Worm (Caenorhabditis elegans) whole organism, young adult: ENCODE measurements around the gene arrd-8.

Experiments
- F23B12.7 ChIP-seq: sonication (generic microtip); optimal IDR thresholded peaks from 2 replicates; lab custom pipeline; 2017; ENCODE audit warnings: missing genetic modification characterization, mild to moderate bottlenecking, missing compliant biosample characterization, antibody characterized with exemption, moderate library complexity; ENCODE audit not compliant: insufficient read depth
- F39B2.1 ChIP-seq: fragments of 200-800 bp; sonication (Bioruptor generic); IDR thresholded peaks from 2 replicates; pipeline ENCODE4 v1.3.6; 2022; ENCODE audit warnings: missing genetic modification reagents, missing genetic modification characterization, missing compliant biosample characterization
- F55B11.4 ChIP-seq: sonication (generic microtip); optimal IDR thresholded peaks from 2 replicates; lab custom pipeline; 2016; ENCODE audit warnings: missing compliant biosample characterization, missing genetic modification characterization, borderline replicate concordance; ENCODE audit not compliant: insufficient read depth
- F57C9.4 ChIP-seq: sonication (generic microtip); optimal IDR thresholded peaks from 2 replicates; lab custom pipeline; 2017; ENCODE audit warnings: mild to moderate bottlenecking, missing genetic modification characterization, missing compliant biosample characterization
- K12H6.12 ChIP-seq: fragments of 200-800 bp; sonication (Bioruptor generic); optimal IDR thresholded peaks from 2 replicates; lab custom pipeline; 2018; ENCODE audit warnings: mild to moderate bottlenecking, missing genetic modification characterization, missing compliant biosample characterization
- Y53G8AR.9 ChIP-seq: fragments of 200-800 bp; sonication (Bioruptor generic); conservative IDR thresholded peaks from 2 replicates; pipeline ENCODE4 v1.3.6; 2022; ENCODE audit warnings: missing genetic modification reagents, missing genetic modification characterization, missing compliant biosample characterization
- Y79H2A.3 ChIP-seq: fragments of 200-800 bp; sonication (Bioruptor generic); conservative IDR thresholded peaks from 2 replicates; pipeline ENCODE4 v1.3.6; 2022; ENCODE audit warnings: missing genetic modification reagents, missing genetic modification characterization, missing compliant biosample characterization
- bed-2 ChIP-seq: fragments of 200-800 bp; sonication (Bioruptor generic); IDR thresholded peaks from 2 replicates; pipeline ENCODE4 v1.3.6; 2022; ENCODE audit warnings: missing genetic modification reagents, missing genetic modification characterization, missing compliant biosample characterization
- cebp-1 ChIP-seq, 2 experiments: fragments of 200-800 bp in 1 of 2; sonication (Bioruptor generic) in 1 of 2; sonication (generic microtip) in 1 of 2; IDR thresholded peaks in 1 of 2; optimal IDR thresholded peaks in 1 of 2; 2 replicates each; pipeline versions ENCODE4 v1.3.6 to Lab custom; 2017 to 2022; ENCODE audit warnings: missing compliant biosample characterization in 2 of 2, missing genetic modification characterization in 2 of 2, mild to moderate bottlenecking in 1 of 2, missing genetic modification reagents in 1 of 2, moderate library complexity in 1 of 2
- ceh-100 ChIP-seq: fragments of 200-800 bp; sonication (Bioruptor generic); IDR thresholded peaks from 2 replicates; pipeline ENCODE4 v1.3.6; 2022; ENCODE audit warnings: missing genetic modification reagents, missing genetic modification characterization, missing compliant biosample characterization
- ceh-58 ChIP-seq: fragments of 200-800 bp; sonication (Bioruptor generic); IDR thresholded peaks from 2 replicates; pipeline ENCODE4 v1.3.6; 2022; ENCODE audit warnings: missing genetic modification characterization, missing compliant biosample characterization
- dox-1 ChIP-seq: fragments of 200-800 bp; sonication (Bioruptor generic); IDR thresholded peaks from 2 replicates; pipeline ENCODE4 v1.3.6; 2022; ENCODE audit warnings: missing genetic modification reagents, missing genetic modification characterization, missing compliant biosample characterization
- egrh-3 ChIP-seq: fragments of 200-800 bp; sonication (Bioruptor generic); IDR thresholded peaks from 2 replicates; pipeline ENCODE4 v1.3.6; 2022; ENCODE audit warnings: missing genetic modification reagents, missing genetic modification characterization, missing compliant biosample characterization
- ekl-4 ChIP-seq: fragments of 200-800 bp; sonication (Bioruptor generic); IDR thresholded peaks from 2 replicates; pipeline ENCODE4 v1.3.6; 2022; ENCODE audit warnings: missing genetic modification reagents, missing genetic modification characterization, missing compliant biosample characterization
- ets-4 ChIP-seq: fragments of 200-800 bp; sonication (Bioruptor generic); optimal IDR thresholded peaks from 2 replicates; lab custom pipeline; 2018; ENCODE audit warnings: mild to moderate bottlenecking, missing genetic modification characterization, missing compliant biosample characterization
- gei-17 ChIP-seq: fragments of 200-800 bp; sonication (Bioruptor generic); optimal IDR thresholded peaks from 2 replicates; lab custom pipeline; 2018; ENCODE audit warnings: mild to moderate bottlenecking, missing genetic modification characterization, missing compliant biosample characterization
- hlh-12 ChIP-seq: sonication (generic microtip); optimal IDR thresholded peaks from 2 replicates; lab custom pipeline; 2016; ENCODE audit warnings: missing genetic modification characterization, missing compliant biosample characterization
- hmg-1.2 ChIP-seq: fragments of 200-800 bp; sonication (Bioruptor generic); IDR thresholded peaks from 2 replicates; pipeline ENCODE4 v1.3.6; 2022; ENCODE audit warnings: missing genetic modification reagents, missing genetic modification characterization, missing compliant biosample characterization
- hsf-1 ChIP-seq: fragments of 200-800 bp; sonication (Bioruptor generic); IDR thresholded peaks from 2 replicates; pipeline ENCODE4 v1.3.6; 2022; ENCODE audit warnings: missing genetic modification reagents, missing genetic modification characterization, missing compliant biosample characterization
- let-526 ChIP-seq: fragments of 200-800 bp; sonication (Bioruptor generic); IDR thresholded peaks from 2 replicates; pipeline ENCODE4 v1.3.6; 2022; ENCODE audit warnings: missing genetic modification reagents, missing genetic modification characterization, missing compliant biosample characterization
- lin-35 ChIP-seq, 3 experiments: fragments of 150-350 bp in 2 of 3; sonication (generic microtip) in 1 of 3; optimal IDR thresholded peaks; 2 replicates each; lab custom pipeline; 2014 to 2018; ENCODE audit warnings: missing biosample characterization in 3 of 3, missing genetic modification characterization in 3 of 3, missing genetic modification reagents in 3 of 3
- lin-40 ChIP-seq: sonication (generic microtip); optimal IDR thresholded peaks from 2 replicates; lab custom pipeline; 2016; ENCODE audit warnings: missing genetic modification characterization, mild to moderate bottlenecking, missing compliant biosample characterization, missing genotype, missing genetic modification reagents
- lsl-1 ChIP-seq: fragments of 200-800 bp; sonication (Bioruptor generic); optimal IDR thresholded peaks from 2 replicates; lab custom pipeline; 2018; ENCODE audit warnings: mild to moderate bottlenecking, missing genetic modification characterization, moderate library complexity, missing compliant biosample characterization
- madf-10 ChIP-seq: sonication (generic microtip); optimal IDR thresholded peaks from 2 replicates; lab custom pipeline; 2016; ENCODE audit warnings: mild to moderate bottlenecking, missing genetic modification characterization, missing compliant biosample characterization
- madf-3 ChIP-seq: fragments of 200-800 bp; sonication (Bioruptor generic); IDR thresholded peaks from 2 replicates; pipeline ENCODE4 v1.3.6; 2022; ENCODE audit warnings: missing genetic modification reagents, missing genetic modification characterization, missing compliant biosample characterization
- mcd-1 ChIP-seq: fragments of 200-800 bp; sonication (Bioruptor generic); IDR thresholded peaks from 2 replicates; pipeline ENCODE4 v1.3.6; 2022; ENCODE audit warnings: missing genetic modification reagents, missing genetic modification characterization, missing compliant biosample characterization
- nfya-2 ChIP-seq: fragments of 200-800 bp; sonication (Bioruptor generic); IDR thresholded peaks from 2 replicates; pipeline ENCODE4 v1.3.6; 2022; ENCODE audit warnings: missing genetic modification reagents, missing genetic modification characterization, missing compliant biosample characterization
- nhr-179 ChIP-seq: sonication (generic microtip); optimal IDR thresholded peaks from 2 replicates; lab custom pipeline; 2016; ENCODE audit warnings: mild to moderate bottlenecking, missing genetic modification characterization, missing compliant biosample characterization
- nhr-27 ChIP-seq: fragments of 200-800 bp; sonication (Bioruptor generic); optimal IDR thresholded peaks from 2 replicates; lab custom pipeline; 2018; ENCODE audit warnings: mild to moderate bottlenecking, missing genetic modification characterization, moderate library complexity, missing compliant biosample characterization
- nhr-80 ChIP-seq: sonication (generic microtip); optimal IDR thresholded peaks from 2 replicates; lab custom pipeline; 2016; ENCODE audit warnings: missing genetic modification characterization, missing compliant biosample characterization
- pha-4 ChIP-seq: fragments of 150-350 bp; sonication (generic microtip); optimal IDR thresholded peaks from 2 replicates; lab custom pipeline; 2014; ENCODE audit warnings: missing biosample characterization, missing genetic modification reagents, missing genetic modification characterization
- repo-1 ChIP-seq: sonication (generic microtip); optimal IDR thresholded peaks from 2 replicates; lab custom pipeline; 2017; ENCODE audit warnings: mild to moderate bottlenecking, missing genetic modification characterization, missing compliant biosample characterization
- rpc-1 ChIP-seq, 2 experiments: fragments of 150-350 bp in 1 of 2; sonication (generic microtip) in 1 of 2; optimal IDR thresholded peaks; 2 replicates each; lab custom pipeline; 2014 to 2018; ENCODE audit warnings: missing biosample characterization in 1 of 2, missing genetic modification characterization in 1 of 2, missing genetic modification reagents in 1 of 2, missing genotype in 1 of 2
- snpc-1.3 ChIP-seq: sonication (generic microtip); optimal IDR thresholded peaks from 2 replicates; lab custom pipeline; 2017; ENCODE audit warnings: missing genetic modification characterization, mild to moderate bottlenecking, missing compliant biosample characterization, antibody characterized with exemption, moderate library complexity, missing genotype, missing genetic modification reagents; ENCODE audit not compliant: insufficient read depth
- tlf-1 ChIP-seq: fragments of 200-800 bp; sonication (Bioruptor generic); optimal IDR thresholded peaks from 2 replicates; lab custom pipeline; 2018; ENCODE audit warnings: mild to moderate bottlenecking, missing genetic modification characterization, missing compliant biosample characterization
- xnd-1 ChIP-seq: sonication (generic microtip); optimal IDR thresholded peaks from 2 replicates; lab custom pipeline; 2016; ENCODE audit warnings: missing genotype, missing genetic modification reagents, missing genetic modification characterization, missing compliant biosample characterization
- ztf-26 ChIP-seq: sonication (generic microtip); optimal IDR thresholded peaks from 2 replicates; lab custom pipeline; 2017; ENCODE audit warnings: missing genetic modification characterization, missing compliant biosample characterization

The arrd-8 gene

DNA sequence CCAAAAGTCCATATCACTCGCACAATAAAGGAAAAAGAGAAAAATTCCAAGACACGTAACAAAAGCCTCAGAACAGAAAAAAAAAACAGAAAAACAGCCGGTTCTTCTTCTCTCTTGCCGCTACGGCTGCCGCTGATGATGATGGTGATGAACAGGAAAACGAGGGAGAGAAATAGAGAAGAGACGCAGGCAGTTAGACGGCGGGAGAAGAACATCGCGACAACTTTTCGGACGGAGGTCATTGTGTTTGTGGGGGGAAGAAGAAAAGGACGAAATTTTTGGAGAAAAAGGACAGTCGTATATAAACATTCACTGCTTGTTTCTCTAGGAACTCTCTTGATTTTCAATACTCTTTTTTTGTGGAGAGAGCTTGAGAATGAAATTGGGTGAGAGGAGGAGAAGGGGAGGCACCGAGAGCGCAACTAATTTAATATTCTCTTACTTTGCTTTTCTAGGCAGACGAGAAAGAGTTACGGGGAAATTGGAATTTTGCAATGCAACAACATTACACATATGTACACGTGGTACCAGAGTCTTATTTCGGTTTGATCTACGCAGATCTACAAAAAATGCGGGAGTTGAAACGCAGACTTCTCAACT, 24.8 kb downstream of the arrd-8 start:
- TF ChIP-seq ztf-26 (tag; lab: Kevin White, UChicago) (peak; percentile 3), F23B12.7 (tag; lab: Kevin White, UChicago) (no peak), cebp-1 (GFP tag; IDR thresholded peaks at IDR 0.05; lab: Robert Waterston, UW) (no peak), cebp-1 (tag; optimal IDR thresholded peaks at IDR 0.05; lab: Kevin White, UChicago) (peak; percentile 54), madf-10 (peak; percentile 28), gei-17 (GFP tag; lab: Kevin White, UChicago) (no peak), snpc-1.3 (tag; lab: Kevin White, UChicago) (no peak), Y79H2A.3 (GFP tag; lab: Robert Waterston, UW) (no peak), ceh-58 (GFP tag; lab: Robert Waterston, UW) (no peak), ceh-100 (no peak), egrh-3 (GFP tag; lab: Robert Waterston, UW) (peak; percentile 30; the same call in 1 of the 2 replicates), let-526 (GFP tag; lab: Robert Waterston, UW) (no peak), F57C9.4 (tag; lab: Kevin White, UChicago) (no peak), lsl-1 (GFP tag; lab: Kevin White, UChicago) (no peak), tlf-1 (GFP tag; lab: Kevin White, UChicago) (no peak), nhr-80 (tag; lab: Kevin White, UChicago) (peak; percentile 47), F39B2.1 (GFP tag; lab: Robert Waterston, UW) (no peak), hsf-1 (no peak), nhr-179 (tag; lab: Kevin White, UChicago) (no peak), hmg-1.2 (GFP tag; lab: Robert Waterston, UW) (peak; percentile 80), lin-35 (GFP tag; optimal IDR thresholded peaks at IDR 0.05; lab: Kevin White, UChicago) (peak in 1 of 3 experiments; percentile 20), repo-1 (tag; lab: Kevin White, UChicago) (no peak), ekl-4 (GFP tag; lab: Robert Waterston, UW) (no peak), K12H6.12 (tag; lab: Kevin White, UChicago) (peak; percentile 14), mcd-1 (peak; percentile 55; the same call in 1 of the 2 replicates), F55B11.4 (tag; lab: Kevin White, UChicago) (no peak), Y53G8AR.9 (GFP tag; lab: Robert Waterston, UW) (no peak), ets-4 (GFP tag; lab: Kevin White, UChicago) (no peak), madf-3 (GFP tag; lab: Robert Waterston, UW) (no peak), pha-4 (no peak), bed-2 (GFP tag; lab: Robert Waterston, UW) (no peak), lin-40 (tag; lab: Kevin White, UChicago) (peak; percentile 71), xnd-1 (tag; lab: Kevin White, UChicago) (no peak), hlh-12 (tag; lab: Kevin White, UChicago) (no peak), nhr-27 (tag; lab: Kevin White, UChicago) (no peak), rpc-1 (optimal IDR thresholded peaks at IDR 0.05; lab: Kevin White, UChicago) (no peak), rpc-1 (tag; optimal IDR thresholded peaks at IDR 0.05; lab: Kevin White, UChicago) (no peak), dox-1 (GFP tag; lab: Robert Waterston, UW) (no peak)

ce11 chrII:12095022-12095421, 30.1 kb downstream of the arrd-8 start:
- TF ChIP-seq nfya-2 (GFP tag; lab: Robert Waterston, UW): no peak
- TF ChIP-seq cebp-1 (GFP tag; IDR thresholded peaks at IDR 0.05; lab: Robert Waterston, UW): 0 out of 2 replicates have a peak, but pooled peaks have one; percentile 16
- peak; percentile 87 for TF ChIP-seq cebp-1 (tag; optimal IDR thresholded peaks at IDR 0.05; lab: Kevin White, UChicago)
- 0 out of 2 replicates have a peak, but pooled peaks have one; percentile 20 for TF ChIP-seq hmg-1.2 (GFP tag; lab: Robert Waterston, UW)
- TF ChIP-seq, all 124 proteins: peak for 2
